Worm (Caenorhabditis elegans): ENCODE results near the gene F08F8.7.

F08F8.7 gene

ce11 chrIII:7335220-7335619, 11.7 kb downstream of the F08F8.7 start, which contains the start of gene F56C9.10 (continued):
- TF ChIP-seq Y95B8A.8 (GFP tag; IDR thresholded peaks at IDR 0.05) (no peak), nfya-2 (GFP tag; IDR thresholded peaks at IDR 0.05) (no peak), bed-2 (GFP tag; IDR thresholded peaks at IDR 0.05) (no peak), nfya-1 (tag; optimal IDR thresholded peaks at IDR 0.05; ENCODE audit: borderline replicate concordance, insufficient read depth) (no peak), ZK185.1 (tag; optimal IDR thresholded peaks at IDR 0.05; ENCODE audit: poor library complexity, severe bottlenecking) (peak; percentile 53), lsy-27 (tag; optimal IDR thresholded peaks at IDR 0.05; ENCODE audit: borderline replicate concordance, insufficient read depth) (no peak), F37B4.10 (GFP tag; IDR thresholded peaks at IDR 0.05) (no peak), somi-1 (GFP tag; optimal IDR thresholded peaks at IDR 0.05) (peak; percentile 95), gei-17 (GFP tag; optimal IDR thresholded peaks at IDR 0.05) (peak; percentile 43), lir-1 (GFP tag; conservative IDR thresholded peaks at IDR 0.05) (no peak), rpc-1 (optimal IDR thresholded peaks at IDR 0.05) (no peak), rpc-1 (tag; optimal IDR thresholded peaks at IDR 0.05) (no peak), F57C9.4 (tag; optimal IDR thresholded peaks at IDR 0.05) (no peak), zfh-2 (GFP tag; conservative IDR thresholded peaks at IDR 0.05) (peak; percentile 75), ceh-58 (GFP tag; IDR thresholded peaks at IDR 0.05) (no peak), lin-54 (GFP tag; optimal IDR thresholded peaks at IDR 0.05) (peak; percentile 50), ceh-27 (GFP tag; optimal IDR thresholded peaks at IDR 0.05) (peak; percentile 83), egl-18 (GFP tag; IDR thresholded peaks at IDR 0.05) (no peak), ztf-28 (GFP tag; IDR thresholded peaks at IDR 0.05) (no peak), dpff-1 (tag; optimal IDR thresholded peaks at IDR 0.05) (no peak), unc-62 (GFP tag; optimal IDR thresholded peaks at IDR 0.05) (peak; percentile 90), ztf-6 (GFP tag; IDR thresholded peaks at IDR 0.05) (0 out of 2 replicates have a peak, but pooled peaks have one; percentile 7), tbx-9 (tag; optimal IDR thresholded peaks at IDR 0.05; ENCODE audit: borderline replicate concordance) (no peak), tbp1 (GFP tag; optimal IDR thresholded peaks at IDR 0.05) (peak; percentile 58), F23B12.7 (tag; optimal IDR thresholded peaks at IDR 0.05; ENCODE audit: insufficient read depth) (no peak), attf-3 (GFP tag; conservative IDR thresholded peaks at IDR 0.05) (no peak), him-1 (tag; optimal IDR thresholded peaks at IDR 0.05) (no peak), F10E7.11 (tag; optimal IDR thresholded peaks at IDR 0.05) (no peak), hmg-1.2 (GFP tag; IDR thresholded peaks at IDR 0.05) (peak; percentile 50; the same call in 1 of the 2 replicates), athp-1 (tag; optimal IDR thresholded peaks at IDR 0.05) (peak; percentile 75), unc-130 (GFP tag; optimal IDR thresholded peaks at IDR 0.05) (no peak), zim-3 (tag; optimal IDR thresholded peaks at IDR 0.05) (no peak), nhr-179 (tag; optimal IDR thresholded peaks at IDR 0.05) (no peak), aptf-2 (GFP tag; conservative IDR thresholded peaks at IDR 0.05) (no peak), egrh-3 (GFP tag; IDR thresholded peaks at IDR 0.05) (no peak), Y53F4B.3 (GFP tag; IDR thresholded peaks at IDR 0.05) (no peak), F57A8.1 (GFP tag; optimal IDR thresholded peaks at IDR 0.05) (no peak), B0336.3 (GFP tag; IDR thresholded peaks at IDR 0.05) (peak; percentile 90), atf-7 (tag; optimal IDR thresholded peaks at IDR 0.05) (peak; percentile 72), F33H1.4 (GFP tag; IDR thresholded peaks at IDR 0.05) (peak; percentile 41), bed-1 (GFP tag; IDR thresholded peaks at IDR 0.05) (no peak), K12H6.12 (tag; optimal IDR thresholded peaks at IDR 0.05) (peak; percentile 78), fkh-3 (tag; optimal IDR thresholded peaks at IDR 0.05) (no peak), F55B11.4 (tag; optimal IDR thresholded peaks at IDR 0.05; ENCODE audit: borderline replicate concordance, insufficient read depth) (no peak), mes-4 (tag; optimal IDR thresholded peaks at IDR 0.05) (no peak), F52B5.7 (tag; optimal IDR thresholded peaks at IDR 0.05) (no peak), ztf-22 (GFP tag; optimal IDR thresholded peaks at IDR 0.05) (no peak), ekl-4 (GFP tag; IDR thresholded peaks at IDR 0.05) (peak; percentile 71; the same call in 1 of the 2 replicates), hmg-20 (GFP tag; IDR thresholded peaks at IDR 0.05) (0 out of 2 replicates have a peak, but pooled peaks have one; percentile 5)

Measured in whole organism, young adult.